Fruit fly (Drosophila melanogaster): Measurements from ENCODE around the gene Polr2I.

Gene Polr2I

dm6 chr3R:14294397-14295018 is 14.4 kb upstream of the Polr2I start:
- TF ChIP-seq pan (optimal IDR thresholded peaks at IDR 0.05) = no peak
- TF ChIP-seq CG8478 (optimal IDR thresholded peaks at IDR 0.05) = no peak
- no peak for TF ChIP-seq psq (optimal IDR thresholded peaks at IDR 0.05)
- no peak for TF ChIP-seq usp (GFP tag; optimal IDR thresholded peaks at IDR 0.05)
- TF ChIP-seq Dll (optimal IDR thresholded peaks at IDR 0.05) = no peak
- TF ChIP-seq EcR (GFP tag; optimal IDR thresholded peaks at IDR 0.05) = no peak

DNA sequence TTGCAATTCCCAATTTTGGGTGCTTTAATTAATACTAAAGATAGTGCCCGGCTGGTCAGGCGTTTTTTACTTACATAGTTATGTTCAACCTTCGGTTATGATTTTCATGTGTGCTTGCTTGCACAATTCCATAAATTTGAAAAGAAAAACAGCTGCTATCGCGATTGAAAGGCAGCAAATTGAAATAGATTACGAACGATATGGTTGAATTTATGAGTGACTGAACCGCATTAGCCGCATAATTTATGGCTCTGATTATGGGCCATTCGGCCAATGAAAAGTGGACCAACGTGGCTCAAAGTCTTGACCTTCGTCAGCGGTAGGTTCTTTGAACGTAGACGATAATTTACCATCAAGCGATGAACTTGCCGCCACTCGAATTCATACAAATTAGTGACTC is 12.8 kb upstream of the Polr2I start:
- no peak for TF ChIP-seq CG8478 (optimal IDR thresholded peaks at IDR 0.05)
- TF ChIP-seq Dll (optimal IDR thresholded peaks at IDR 0.05) = no peak
- no peak for TF ChIP-seq usp (GFP tag; optimal IDR thresholded peaks at IDR 0.05)
- no peak for TF ChIP-seq EcR (GFP tag; optimal IDR thresholded peaks at IDR 0.05)
- no peak for TF ChIP-seq pan (optimal IDR thresholded peaks at IDR 0.05)
- TF ChIP-seq psq (optimal IDR thresholded peaks at IDR 0.05) = no peak

dm6 chr3R:14296700-14297099 is 12.2 kb upstream of the Polr2I start:
- no peak for TF ChIP-seq usp (GFP tag; optimal IDR thresholded peaks at IDR 0.05)
- no peak for TF ChIP-seq CG8478 (optimal IDR thresholded peaks at IDR 0.05)
- TF ChIP-seq EcR (GFP tag; optimal IDR thresholded peaks at IDR 0.05) = no peak

- TF ChIP-seq usp (GFP tag; optimal IDR thresholded peaks at IDR 0.05) = no peak
- no peak for TF ChIP-seq Dll (optimal IDR thresholded peaks at IDR 0.05)
- no peak for TF ChIP-seq CG8478 (optimal IDR thresholded peaks at IDR 0.05)
- TF ChIP-seq psq (optimal IDR thresholded peaks at IDR 0.05) = no peak
- TF ChIP-seq EcR (GFP tag; optimal IDR thresholded peaks at IDR 0.05) = no peak
- TF ChIP-seq pan (optimal IDR thresholded peaks at IDR 0.05) = no peak
These were observed 11.4 kb upstream of the Polr2I start for dm6 chr3R:14297489-14297888.

DNA sequence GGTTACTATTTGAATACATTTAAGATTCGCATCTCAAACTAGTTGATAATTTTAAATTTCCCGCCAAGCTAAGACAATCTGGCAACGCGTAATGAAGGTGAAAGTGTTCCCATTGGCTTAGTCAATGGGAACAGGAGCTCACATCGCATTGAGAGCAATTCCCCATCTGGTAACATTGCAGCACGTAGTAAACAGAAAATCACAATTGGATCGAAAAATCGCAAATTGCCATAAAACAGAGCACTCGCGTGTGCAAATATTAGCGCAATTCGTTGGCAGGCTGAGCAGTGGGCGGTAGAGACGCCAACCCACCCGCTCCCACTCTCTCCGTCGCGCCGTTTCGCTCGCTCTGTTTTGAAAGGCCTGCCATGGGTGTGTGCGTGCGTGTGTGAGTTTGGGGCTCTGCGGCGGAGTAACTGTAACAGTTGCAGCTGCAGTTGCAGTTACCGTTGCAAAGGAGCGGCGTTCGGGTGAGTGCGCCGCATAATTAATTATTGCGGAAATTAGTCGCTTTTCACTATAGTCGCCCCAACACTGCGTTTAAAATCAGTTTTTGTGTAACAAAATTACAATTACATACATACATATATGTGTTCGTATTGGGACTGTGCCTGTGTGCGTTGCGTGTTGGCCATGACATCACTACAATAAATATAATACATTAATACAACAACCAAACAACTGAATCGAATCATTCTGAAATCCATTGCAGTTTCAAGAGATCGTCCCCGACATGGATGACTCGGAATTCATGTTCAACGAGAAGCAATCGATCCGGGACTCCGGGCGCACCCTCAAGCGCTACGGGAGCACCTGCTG is 10.6 kb upstream of the Polr2I start:
- no peak for TF ChIP-seq usp (GFP tag; optimal IDR thresholded peaks at IDR 0.05)
- TF ChIP-seq CG8478 (optimal IDR thresholded peaks at IDR 0.05) = no peak
- TF ChIP-seq EcR (GFP tag; optimal IDR thresholded peaks at IDR 0.05) = no peak
- TF ChIP-seq Dll (optimal IDR thresholded peaks at IDR 0.05) = no peak
- TF ChIP-seq pan (optimal IDR thresholded peaks at IDR 0.05) = no peak
- TF ChIP-seq psq (optimal IDR thresholded peaks at IDR 0.05) = no peak

DNA sequence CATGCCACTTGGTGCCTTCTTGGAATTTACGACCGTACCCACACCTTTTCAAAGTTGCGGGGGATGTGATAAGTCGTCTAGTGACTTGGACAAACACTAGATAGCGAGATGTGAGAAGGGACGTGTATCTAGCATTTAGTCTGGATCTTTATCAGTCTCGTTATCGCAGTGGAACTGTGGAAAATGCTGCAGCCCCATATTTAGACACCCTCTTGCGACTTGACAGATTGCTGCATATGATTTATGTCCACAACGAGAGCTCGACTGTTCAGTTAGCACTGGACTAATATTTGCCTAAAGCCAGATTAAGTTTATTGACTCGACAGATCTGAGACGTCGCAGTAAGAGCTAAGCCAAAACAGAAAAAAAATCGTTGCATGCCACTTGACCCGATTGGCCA is 9.0 kb upstream of the Polr2I start:
- TF ChIP-seq pan (optimal IDR thresholded peaks at IDR 0.05) (no peak), CG8478 (optimal IDR thresholded peaks at IDR 0.05) (no peak), Dll (optimal IDR thresholded peaks at IDR 0.05) (no peak), psq (optimal IDR thresholded peaks at IDR 0.05) (no peak), usp (GFP tag; optimal IDR thresholded peaks at IDR 0.05) (no peak), EcR (GFP tag; optimal IDR thresholded peaks at IDR 0.05) (no peak)

dm6 chr3R:14302128-14302527 is 6.8 kb upstream of the Polr2I start, which contains the start of gene IFT54:
IFT54 (plus strand) TSS chr3R:14302428.
- TF ChIP-seq usp (GFP tag; optimal IDR thresholded peaks at IDR 0.05) (no peak), CG8478 (optimal IDR thresholded peaks at IDR 0.05) (no peak), pan (optimal IDR thresholded peaks at IDR 0.05) (no peak), EcR (GFP tag; optimal IDR thresholded peaks at IDR 0.05) (no peak), Dll (optimal IDR thresholded peaks at IDR 0.05) (no peak)

- TF ChIP-seq CG8478 (optimal IDR thresholded peaks at IDR 0.05) (peak; percentile 22), EcR (GFP tag; optimal IDR thresholded peaks at IDR 0.05) (no peak)
These were observed 766 bp upstream of the Polr2I start for dm6 chr3R:14307972-14308673.

DNA sequence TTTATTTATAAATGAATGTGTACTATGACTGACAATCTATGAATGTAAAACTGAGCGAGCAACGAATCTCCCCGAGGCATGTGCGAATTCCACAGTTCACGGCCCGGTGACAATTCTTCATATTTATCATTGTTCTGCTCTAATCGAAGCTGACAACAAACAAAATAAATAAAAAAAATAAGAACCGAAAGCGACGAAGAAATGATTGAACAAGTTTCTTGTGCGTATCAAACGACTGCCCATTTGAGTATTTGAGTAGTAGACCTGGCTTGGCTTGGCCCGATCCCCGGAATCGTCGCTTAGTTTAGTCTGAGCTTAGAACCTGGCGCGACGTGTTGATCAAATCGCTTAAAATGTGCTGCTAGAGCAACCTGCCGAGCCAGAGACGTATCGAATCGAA is 1.2 kb downstream of the Polr2I start, which contains the start of gene CG31321:
Gene CG31321, plus strand, starts transcription at position 301 of the 400 bp plus-strand sequence.
- no peak for TF ChIP-seq CG8478 (optimal IDR thresholded peaks at IDR 0.05)

DNA sequence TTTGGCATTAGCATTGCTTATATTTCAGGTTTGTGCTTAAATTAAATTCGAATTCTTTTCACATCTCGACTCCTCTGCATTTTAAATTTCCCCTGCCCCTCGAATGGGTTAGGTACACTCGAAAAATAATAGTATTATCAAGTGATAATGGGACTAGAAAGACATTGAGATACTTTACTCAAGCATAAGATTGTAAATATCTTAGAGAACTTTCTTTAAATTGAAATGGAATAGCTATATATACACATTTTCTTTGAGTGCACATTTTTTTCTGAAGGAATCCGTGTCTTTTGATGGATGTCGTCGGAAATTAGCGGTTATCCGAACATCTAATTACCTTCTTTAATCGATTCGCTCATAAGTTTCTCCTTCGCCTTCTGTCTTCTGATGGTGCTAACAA is 2.1 kb downstream of the Polr2I start:
- no peak for TF ChIP-seq EcR (GFP tag; optimal IDR thresholded peaks at IDR 0.05)
- TF ChIP-seq psq (optimal IDR thresholded peaks at IDR 0.05) = no peak
- no peak for TF ChIP-seq usp (GFP tag; optimal IDR thresholded peaks at IDR 0.05)
- no peak for TF ChIP-seq Dll (optimal IDR thresholded peaks at IDR 0.05)
- no peak for TF ChIP-seq CG8478 (optimal IDR thresholded peaks at IDR 0.05)
- TF ChIP-seq pan (optimal IDR thresholded peaks at IDR 0.05) = no peak

- TF ChIP-seq EcR (GFP tag; optimal IDR thresholded peaks at IDR 0.05) (no peak), CG8478 (optimal IDR thresholded peaks at IDR 0.05) (no peak), psq (optimal IDR thresholded peaks at IDR 0.05) (no peak), pan (optimal IDR thresholded peaks at IDR 0.05) (no peak), usp (GFP tag; optimal IDR thresholded peaks at IDR 0.05) (no peak), Dll (optimal IDR thresholded peaks at IDR 0.05) (no peak)
These were observed 5.7 kb downstream of the Polr2I start, which contains the start of gene Crz for dm6 chr3R:14314554-14314953. Crz (plus strand) TSS chr3R:14314854.

dm6 chr3R:14315912-14316444 is 7.1 kb downstream of the Polr2I start, which contains the start of gene Set8:
Set8 (plus strand) TSS chr3R:14316038.
- TF ChIP-seq usp (GFP tag; optimal IDR thresholded peaks at IDR 0.05) (no peak), EcR (GFP tag; optimal IDR thresholded peaks at IDR 0.05) (no peak), CG8478 (optimal IDR thresholded peaks at IDR 0.05) (no peak), pan (optimal IDR thresholded peaks at IDR 0.05) (no peak), psq (optimal IDR thresholded peaks at IDR 0.05) (no peak), Dll (optimal IDR thresholded peaks at IDR 0.05) (no peak)

All from whole organism.